Fruit fly (Drosophila melanogaster) whole organism, embryonic: ENCODE results near the gene AIMP2.

Source experiments
- Bteb2 ChIP-seq: fragments of 200-800 bp; sonication (Bioruptor generic); optimal IDR thresholded peaks from 2 replicates; lab custom pipeline; 2016; ENCODE audit warnings: missing biosample characterization, missing genetic modification characterization
- CG10267 ChIP-seq: fragments of 200-800 bp; sonication (Bioruptor generic); optimal IDR thresholded peaks from 2 replicates; lab custom pipeline; 2018; ENCODE audit warnings: missing biosample characterization, mild to moderate bottlenecking, missing genetic modification characterization, moderate library complexity
- CG10366 ChIP-seq: fragments of 200-800 bp; sonication (Bioruptor generic); IDR thresholded peaks from 2 replicates; pipeline ENCODE4 v1.3.6; 2022; ENCODE audit warnings: missing biosample characterization, missing genetic modification characterization
- CG10431 ChIP-seq: fragments of 200-800 bp; sonication (Bioruptor generic); optimal IDR thresholded peaks from 3 replicates; lab custom pipeline; 2018; ENCODE audit warnings: missing biosample characterization, mild to moderate bottlenecking, missing genetic modification characterization
- CG10654 ChIP-seq: fragments of 200-800 bp; sonication (Bioruptor generic); optimal IDR thresholded peaks from 2 replicates; lab custom pipeline; 2016; ENCODE audit warnings: missing biosample characterization, missing genetic modification characterization
- CG12659 ChIP-seq: fragments of 200-800 bp; sonication (Bioruptor generic); optimal IDR thresholded peaks from 3 replicates; lab custom pipeline; 2017; ENCODE audit warnings: mild to moderate bottlenecking, missing biosample characterization, missing genetic modification reagents, missing genetic modification characterization
- CG14050 ChIP-seq: fragments of 200-800 bp; sonication (Bioruptor generic); IDR thresholded peaks from 3 replicates; pipeline ENCODE4 v1.3.6; 2022; ENCODE audit warnings: missing biosample characterization, missing genetic modification characterization
- CG15479 ChIP-seq: fragments of 200-800 bp; sonication (Bioruptor generic); optimal IDR thresholded peaks from 3 replicates; lab custom pipeline; 2019; ENCODE audit warnings: missing biosample characterization, mild to moderate bottlenecking, missing genetic modification characterization, moderate library complexity
- CG18619 ChIP-seq: fragments of 200-800 bp; sonication (Bioruptor generic); optimal IDR thresholded peaks from 3 replicates; lab custom pipeline; 2017; ENCODE audit warnings: missing biosample characterization, mild to moderate bottlenecking, missing genetic modification characterization
- CG32767 ChIP-seq: fragments of 200-800 bp; sonication (Bioruptor generic); IDR thresholded peaks from 2 replicates; pipeline ENCODE4 v1.3.6; 2022; ENCODE audit warnings: missing biosample characterization, missing genetic modification characterization
- CG4707 ChIP-seq: fragments of 200-800 bp; sonication (Bioruptor generic); optimal IDR thresholded peaks from 2 replicates; lab custom pipeline; 2018; ENCODE audit warnings: missing biosample characterization, mild to moderate bottlenecking, missing genetic modification characterization, moderate library complexity
- CG6765 ChIP-seq: fragments of 200-800 bp; sonication (Bioruptor generic); optimal IDR thresholded peaks from 3 replicates; lab custom pipeline; 2017; ENCODE audit warnings: missing biosample characterization, mild to moderate bottlenecking, missing genetic modification characterization
- CG9876 ChIP-seq: fragments of 200-800 bp; sonication (Bioruptor generic); optimal IDR thresholded peaks from 2 replicates; lab custom pipeline; 2016; ENCODE audit warnings: missing biosample characterization, missing genetic modification characterization
- CG9932 ChIP-seq: fragments of 200-800 bp; sonication (Bioruptor generic); IDR thresholded peaks from 2 replicates; pipeline ENCODE4 v1.3.6; 2022; ENCODE audit warnings: missing biosample characterization, missing genetic modification characterization
- CkIIα-i1 ChIP-seq: fragments of 200-800 bp; sonication (Bioruptor generic); IDR thresholded peaks from 2 replicates; pipeline ENCODE4 v1.3.6; 2022; ENCODE audit warnings: missing biosample characterization, missing genetic modification characterization
- Deaf1 ChIP-seq: fragments of 200-800 bp; optimal IDR thresholded peaks from 3 replicates; lab custom pipeline; 2019; ENCODE audit warnings: missing biosample characterization, mild to moderate bottlenecking, missing genetic modification characterization, moderate library complexity
- Doc2 ChIP-seq: fragments of 200-800 bp; sonication (Bioruptor generic); IDR thresholded peaks from 2 replicates; pipeline ENCODE4 v1.3.6; 2022; ENCODE audit warnings: missing biosample characterization, missing genetic modification characterization
- HHEX ChIP-seq: fragments of 200-800 bp; sonication (Bioruptor generic); optimal IDR thresholded peaks from 3 replicates; lab custom pipeline; 2017; ENCODE audit warnings: missing biosample characterization, mild to moderate bottlenecking, missing genetic modification characterization, missing genetic modification reagents
- HLH4C ChIP-seq: fragments of 200-800 bp; sonication (Bioruptor generic); IDR thresholded peaks from 3 replicates; pipeline ENCODE4 v1.3.6; 2022; ENCODE audit warnings: missing biosample characterization, missing genetic modification characterization; ENCODE audit not compliant: partially characterized antibody
- HLHmδ ChIP-seq: fragments of 200-800 bp; sonication (Bioruptor generic); optimal IDR thresholded peaks from 2 replicates; lab custom pipeline; 2018; ENCODE audit warnings: missing biosample characterization, mild to moderate bottlenecking, missing genetic modification characterization, moderate library complexity
- Hmr ChIP-seq: fragments of 200-800 bp; sonication (Bioruptor generic); optimal IDR thresholded peaks from 3 replicates; lab custom pipeline; 2017; ENCODE audit warnings: mild to moderate bottlenecking, missing biosample characterization, missing genetic modification reagents, missing genetic modification characterization
- Kr ChIP-seq: fragments of 200-800 bp; sonication (Bioruptor generic); optimal IDR thresholded peaks from 2 replicates; lab custom pipeline; 2017; ENCODE audit warnings: missing biosample characterization, mild to moderate bottlenecking, missing genetic modification characterization
- MESR4 ChIP-seq: fragments of 200-800 bp; sonication (Bioruptor generic); optimal IDR thresholded peaks from 2 replicates; lab custom pipeline; 2018; ENCODE audit warnings: missing biosample characterization, mild to moderate bottlenecking, missing genetic modification characterization, moderate library complexity
- Mad ChIP-seq: fragments of 200-800 bp; sonication (Bioruptor generic); optimal IDR thresholded peaks from 2 replicates; lab custom pipeline; 2016; ENCODE audit warnings: missing biosample characterization, missing genetic modification characterization
- NFAT ChIP-seq: fragments of 200-800 bp; sonication (Bioruptor generic); IDR thresholded peaks from 2 replicates; pipeline ENCODE4 v1.3.6; 2022; ENCODE audit warnings: missing biosample characterization, missing genetic modification characterization
- Nf-YB ChIP-seq: fragments of 200-800 bp; sonication (Bioruptor generic); optimal IDR thresholded peaks from 3 replicates; lab custom pipeline; 2019; ENCODE audit warnings: missing biosample characterization, mild to moderate bottlenecking, missing genetic modification characterization, moderate library complexity
- Spps ChIP-seq: fragments of 200-800 bp; sonication (Bioruptor generic); optimal IDR thresholded peaks from 2 replicates; lab custom pipeline; 2018; ENCODE audit warnings: missing biosample characterization, mild to moderate bottlenecking, missing genetic modification characterization
- Stat92E ChIP-seq, 3 experiments: fragments of >200 bp in 2 of 3; fragments of 200-800 bp in 1 of 3; sonication (Bioruptor generic) in 1 of 3; optimal IDR thresholded peaks; 2 replicates each; lab custom pipeline; 2017 to 2019; ENCODE audit warnings: missing biosample characterization in 3 of 3, missing genetic modification characterization in 3 of 3, mild to moderate bottlenecking in 1 of 3, moderate library complexity in 1 of 3
- Taf1 ChIP-seq: fragments of 200-800 bp; sonication (Bioruptor generic); IDR thresholded peaks from 2 replicates; pipeline ENCODE4 v1.3.6; 2022; ENCODE audit warnings: missing biosample characterization, missing genetic modification characterization
- al ChIP-seq: fragments of 200-800 bp; sonication (Bioruptor generic); IDR thresholded peaks from 2 replicates; pipeline ENCODE4 v1.3.6; 2022; ENCODE audit warnings: missing biosample characterization, missing genetic modification characterization
- bbx ChIP-seq: fragments of 200-800 bp; sonication (Bioruptor generic); IDR thresholded peaks from 2 replicates; pipeline ENCODE4 v1.3.6; 2022; ENCODE audit warnings: missing biosample characterization, missing genetic modification characterization; ENCODE audit not compliant: partially characterized antibody
- bsh ChIP-seq, 2 experiments: fragments of 200-800 bp; sonication (Bioruptor generic); optimal IDR thresholded peaks; 2 replicates each; lab custom pipeline; 2017 to 2018; ENCODE audit warnings: mild to moderate bottlenecking in 2 of 2, missing biosample characterization in 2 of 2, missing genetic modification characterization in 2 of 2, moderate library complexity in 1 of 2
- dmrt11E ChIP-seq: fragments of 200-800 bp; sonication (Bioruptor generic); optimal IDR thresholded peaks from 3 replicates; lab custom pipeline; 2018; ENCODE audit warnings: missing biosample characterization, mild to moderate bottlenecking, missing genetic modification characterization, moderate library complexity
- dpn ChIP-seq, 2 experiments: fragments of 200-800 bp; sonication (Bioruptor generic); optimal IDR thresholded peaks; 3 replicates each; lab custom pipeline; 2016; ENCODE audit warnings: missing biosample characterization in 2 of 2, missing genetic modification characterization in 2 of 2
- en ChIP-seq: fragments of 200-800 bp; sonication (Bioruptor generic); optimal IDR thresholded peaks from 2 replicates; lab custom pipeline; 2016; ENCODE audit warnings: missing biosample characterization, missing genetic modification characterization
- gcm2 ChIP-seq: fragments of 200-800 bp; sonication (Bioruptor generic); optimal IDR thresholded peaks from 2 replicates; lab custom pipeline; 2016; ENCODE audit warnings: missing biosample characterization, missing genetic modification characterization
- gfzf ChIP-seq: fragments of 200-800 bp; sonication (Bioruptor generic); optimal IDR thresholded peaks from 2 replicates; lab custom pipeline; 2016; ENCODE audit warnings: missing biosample characterization, mild to moderate bottlenecking, missing genetic modification characterization, moderate library complexity
- gsb-n ChIP-seq: fragments of 200-800 bp; sonication (Bioruptor generic); optimal IDR thresholded peaks from 3 replicates; lab custom pipeline; 2018; ENCODE audit warnings: missing biosample characterization, mild to moderate bottlenecking, missing genetic modification characterization
- nom ChIP-seq: fragments of 200-800 bp; sonication (Bioruptor generic); optimal IDR thresholded peaks from 2 replicates; lab custom pipeline; 2017; ENCODE audit warnings: missing biosample characterization, missing genetic modification characterization, mild to moderate bottlenecking, moderate library complexity, missing genetic modification reagents
- onecut ChIP-seq: fragments of 200-800 bp; sonication (Bioruptor generic); IDR thresholded peaks from 2 replicates; pipeline ENCODE4 v1.3.6; 2022; ENCODE audit warnings: missing biosample characterization, missing genetic modification characterization
- org-1 ChIP-seq: fragments of 200-800 bp; sonication (Bioruptor generic); optimal IDR thresholded peaks from 2 replicates; lab custom pipeline; 2017; ENCODE audit warnings: missing biosample characterization, missing genetic modification characterization
- pho ChIP-seq: fragments of 200-800 bp; sonication (Bioruptor generic); optimal IDR thresholded peaks from 2 replicates; lab custom pipeline; 2016; ENCODE audit warnings: missing biosample characterization, missing genetic modification characterization
- psq ChIP-seq: fragments of 200-800 bp; sonication (Bioruptor generic); optimal IDR thresholded peaks from 2 replicates; lab custom pipeline; 2017; ENCODE audit warnings: missing biosample characterization, missing genetic modification characterization
- sens ChIP-seq: fragments of 200-800 bp; sonication (Bioruptor generic); peaks from one replicate; lab custom pipeline; 2016; ENCODE audit warnings: missing biosample characterization, missing genetic modification characterization
- seq ChIP-seq: fragments of 200-800 bp; sonication (Bioruptor generic); IDR thresholded peaks from 2 replicates; pipeline ENCODE4 v1.3.6; 2022; ENCODE audit warnings: missing biosample characterization, missing genetic modification characterization
- sisA ChIP-seq: fragments of 200-800 bp; sonication (Bioruptor generic); IDR thresholded peaks from 2 replicates; pipeline ENCODE4 v1.3.6; 2022; ENCODE audit warnings: missing biosample characterization, missing genetic modification characterization
- tin ChIP-seq: fragments of 200-800 bp; sonication (Bioruptor generic); optimal IDR thresholded peaks from 3 replicates; lab custom pipeline; 2016; ENCODE audit warnings: missing biosample characterization, missing genetic modification characterization
- wdn ChIP-seq: fragments of 200-800 bp; sonication (Bioruptor generic); IDR thresholded peaks from 2 replicates; pipeline ENCODE4 v1.3.6; 2022; ENCODE audit warnings: missing biosample characterization, missing genetic modification characterization

The AIMP2 gene

DNA sequence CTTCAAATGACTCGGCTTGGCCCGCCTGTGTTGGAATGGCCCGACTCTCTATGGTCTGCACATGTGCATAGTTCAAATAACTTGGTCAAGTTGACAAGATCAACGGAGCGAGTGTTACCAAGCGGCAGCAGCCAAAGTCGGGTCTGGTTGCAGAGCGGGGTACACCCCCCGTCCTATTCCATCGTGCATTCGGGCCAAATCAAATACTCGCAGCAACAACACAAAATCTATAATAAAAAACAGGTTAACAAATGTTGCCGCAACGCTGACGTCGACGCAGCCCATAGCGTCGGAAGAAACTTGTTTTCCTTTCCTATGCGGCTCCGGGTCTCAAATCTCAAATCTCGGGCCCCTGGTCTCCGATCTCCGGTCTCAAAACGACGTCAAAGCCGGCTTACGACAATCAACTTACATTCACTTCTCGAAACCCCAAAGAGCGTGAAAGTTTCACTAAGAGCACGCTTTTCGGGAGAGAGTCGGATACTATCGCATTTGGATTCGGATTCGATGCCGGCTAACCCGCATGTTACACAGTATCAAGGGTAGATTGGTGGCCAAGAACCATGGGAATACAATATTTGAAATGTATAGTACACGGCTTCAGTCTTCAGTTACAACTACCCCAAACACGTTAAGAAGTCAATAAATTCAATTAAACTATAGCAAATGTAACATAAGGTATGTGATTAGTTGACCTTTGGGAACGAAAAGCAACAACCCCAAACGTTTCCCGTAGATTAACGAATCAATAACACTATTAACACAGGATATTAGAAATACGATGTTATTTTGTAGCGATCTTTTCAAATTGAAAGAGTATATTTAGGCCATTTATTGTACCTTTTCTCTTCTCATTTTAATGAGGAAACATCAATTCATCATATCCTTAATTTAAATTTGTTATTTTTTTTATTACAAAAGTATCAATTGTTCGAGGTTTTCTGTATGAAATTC is 48.9 kb upstream of the AIMP2 start (continued):
- TF ChIP-seq Kr (GFP tag; lab: Kevin White, UChicago) (no peak), wdn (GFP tag; lab: Robert Waterston, UW) (no peak), Stat92E (GFP tag; optimal IDR thresholded peaks at IDR 0.05; lab: Kevin White, UChicago) (no peak), CG10267 (peak; percentile 54), bbx (GFP tag; lab: Robert Waterston, UW) (no peak), CG9932 (GFP tag; lab: Robert Waterston, UW) (peak; percentile 66), CG15479 (GFP tag; lab: Kevin White, UChicago) (no peak), Taf1 (GFP tag; lab: Robert Waterston, UW) (0 out of 2 replicates have a peak, but pooled peaks have one; percentile 28), seq (0 out of 2 replicates have a peak, but pooled peaks have one; percentile 16), tin (GFP tag; lab: Kevin White, UChicago) (peak; percentile 28), Deaf1 (peak; percentile 32), Mad (GFP tag; lab: Kevin White, UChicago) (peak; percentile 35), org-1 (GFP tag; lab: Kevin White, UChicago) (peak; percentile 65), CG14050 (GFP tag; lab: Robert Waterston, UW) (no peak; the same call in 2 of the 3 replicates), psq (GFP tag; lab: Kevin White, UChicago) (peak; percentile 20), Spps (no peak), CkIIα-i1 (GFP tag; lab: Robert Waterston, UW) (no peak), HLH4C (GFP tag; lab: Robert Waterston, UW) (no peak), CG12659 (peak; percentile 77), NFAT (GFP tag; lab: Robert Waterston, UW) (no peak), Hmr (GFP tag; lab: Kevin White, UChicago) (peak; percentile 79), MESR4 (no peak), sisA (GFP tag; lab: Robert Waterston, UW) (peak; percentile 61), CG10654 (peak; percentile 15), HLHmδ (peak; percentile 13), gsb-n (tag; lab: Kevin White, UChicago) (peak; percentile 34), Bteb2 (GFP tag; lab: Kevin White, UChicago) (peak; percentile 51), onecut (GFP tag; lab: Robert Waterston, UW) (no peak), sens (GFP tag; lab: Kevin White, UChicago) (peak; percentile 94), CG18619 (GFP tag; lab: Kevin White, UChicago) (peak; percentile 87), CG32767 (GFP tag; lab: Robert Waterston, UW) (no peak), al (GFP tag; lab: Robert Waterston, UW) (no peak), CG10366 (GFP tag; lab: Robert Waterston, UW) (peak; percentile 51), gcm2 (GFP tag; lab: Kevin White, UChicago) (no peak), dmrt11E (tag; lab: Kevin White, UChicago) (peak; percentile 75), CG4707 (no peak), Nf-YB (GFP tag; lab: Kevin White, UChicago) (peak; percentile 62), CG10431 (GFP tag; lab: Kevin White, UChicago) (peak; percentile 15), gfzf (no peak), en (peak; percentile 18), nom (GFP tag; lab: Kevin White, UChicago) (no peak), bsh (GFP tag; optimal IDR thresholded peaks at IDR 0.05; lab: Kevin White, UChicago) (peak; percentile 17 to 40), CG6765 (no peak), pho (GFP tag; lab: Kevin White, UChicago) (peak; percentile 73), dpn (GFP tag; optimal IDR thresholded peaks at IDR 0.05; lab: Kevin White, UChicago) (peak; percentile 59 to 66), Doc2 (GFP tag; lab: Robert Waterston, UW) (no peak), CG9876 (GFP tag; lab: Kevin White, UChicago) (no peak), HHEX (GFP tag; lab: Kevin White, UChicago) (peak; percentile 32)
